Worm (Caenorhabditis elegans) whole organism, L1 larva: Measurements from ENCODE around the gene npr-17.
A peak's percentile ranks its signal among the peaks of the same experiment; 100 is the strongest.

Experiments
- C04F5.9 ChIP-seq: sonication (generic microtip); optimal IDR thresholded peaks from 2 replicates; lab custom pipeline; 2016; ENCODE audit warnings: missing genetic modification characterization, missing compliant biosample characterization
- C16A3.4 ChIP-seq: fragments of 150-350 bp; optimal IDR thresholded peaks from 2 replicates; lab custom pipeline; 2014; ENCODE audit warnings: missing biosample characterization, missing genetic modification characterization
- F16B12.6 ChIP-seq: fragments of 150-350 bp; optimal IDR thresholded peaks from 2 replicates; lab custom pipeline; 2014; ENCODE audit warnings: missing biosample characterization, missing genetic modification characterization
- aha-1 ChIP-seq: fragments of 150-350 bp; optimal IDR thresholded peaks from 2 replicates; lab custom pipeline; 2014; ENCODE audit warnings: missing biosample characterization, missing genetic modification characterization
- blmp-1 ChIP-seq: fragments of 150-350 bp; optimal IDR thresholded peaks from 2 replicates; lab custom pipeline; 2014; ENCODE audit warnings: missing biosample characterization, missing genetic modification characterization
- ceh-82 ChIP-seq, 3 experiments: fragments of 150-350 bp in 1 of 3; sonication (generic microtip) in 2 of 3; optimal IDR thresholded peaks; 2 replicates each; lab custom pipeline; 2014 to 2017; ENCODE audit warnings: missing biosample characterization in 3 of 3, missing genetic modification characterization in 3 of 3
- efl-1 ChIP-seq, 4 experiments: fragments of 150-350 bp; optimal IDR thresholded peaks in 3 of 4; peaks in 1 of 4; 1 replicate in 1 of 4; 2 replicates in 3 of 4; lab custom pipeline; 2014; ENCODE audit warnings: missing biosample characterization in 2 of 4, missing genetic modification characterization in 2 of 4, missing genetic modification reagents in 2 of 4
- egl-13 ChIP-seq: sonication (generic microtip); optimal IDR thresholded peaks from 2 replicates; lab custom pipeline; 2016; ENCODE audit warnings: missing genotype, missing genetic modification reagents, missing genetic modification characterization, missing compliant biosample characterization
- egl-27 ChIP-seq, 2 experiments: fragments of 150-350 bp in 1 of 2; sonication (generic microtip); optimal IDR thresholded peaks; 3 replicates each; lab custom pipeline; 2017 to 2018; ENCODE audit warnings: missing biosample characterization in 2 of 2, missing genetic modification characterization in 2 of 2, missing genetic modification reagents in 2 of 2
- elt-2 ChIP-seq: sonication (generic microtip); optimal IDR thresholded peaks from 2 replicates; lab custom pipeline; 2016; ENCODE audit warnings: missing genetic modification characterization, mild to moderate bottlenecking, inconsistent platforms, missing compliant biosample characterization, missing genetic modification reagents
- elt-3 ChIP-seq, 6 experiments: fragments of 150-350 bp in 1 of 6; sonication (generic microtip); optimal IDR thresholded peaks; 2 replicates each; lab custom pipeline; 2017 to 2018; ENCODE audit warnings: missing biosample characterization in 6 of 6, missing genetic modification characterization in 6 of 6, inconsistent platforms in 1 of 6
- ets-5 ChIP-seq: fragments of 200-800 bp; sonication (Bioruptor generic); IDR thresholded peaks from 2 replicates; pipeline ENCODE4 v1.3.6; 2022; ENCODE audit warnings: missing genetic modification characterization, missing compliant biosample characterization
- fkh-10 ChIP-seq: sonication (generic microtip); optimal IDR thresholded peaks from 2 replicates; lab custom pipeline; 2017; ENCODE audit warnings: missing biosample characterization, missing genetic modification reagents, missing genetic modification characterization
- fkh-8 ChIP-seq: sonication (generic microtip); optimal IDR thresholded peaks from 2 replicates; lab custom pipeline; 2016; ENCODE audit warnings: mild to moderate bottlenecking, missing genetic modification characterization, missing compliant biosample characterization
- fos-1 ChIP-seq: fragments of 150-350 bp; optimal IDR thresholded peaks from 2 replicates; lab custom pipeline; 2014; ENCODE audit warnings: missing biosample characterization, missing genetic modification characterization
- isw-1 ChIP-seq: fragments of 200-800 bp; sonication (Bioruptor generic); IDR thresholded peaks from 2 replicates; pipeline ENCODE4 v1.3.6; 2022; ENCODE audit warnings: missing genetic modification characterization, missing compliant biosample characterization
- jun-1 ChIP-seq: fragments of 150-350 bp; optimal IDR thresholded peaks from 2 replicates; lab custom pipeline; 2014; ENCODE audit warnings: missing biosample characterization, missing genetic modification reagents, missing genetic modification characterization
- lin-13 ChIP-seq: fragments of 150-350 bp; optimal IDR thresholded peaks from 2 replicates; lab custom pipeline; 2014; ENCODE audit warnings: missing biosample characterization, missing genetic modification reagents, missing genetic modification characterization
- lin-15B ChIP-seq: fragments of 150-350 bp; sonication (generic microtip); optimal IDR thresholded peaks from 3 replicates; lab custom pipeline; 2014; ENCODE audit warnings: missing biosample characterization, missing genetic modification characterization
- lin-35 ChIP-seq, 2 experiments: fragments of 150-350 bp; optimal IDR thresholded peaks; 2 replicates each; lab custom pipeline; 2014; ENCODE audit warnings: missing biosample characterization in 2 of 2, missing genetic modification characterization in 2 of 2, missing genetic modification reagents in 2 of 2
- lin-39 ChIP-seq: fragments of 150-350 bp; optimal IDR thresholded peaks from 2 replicates; lab custom pipeline; 2014; ENCODE audit warnings: missing biosample characterization, missing genetic modification reagents, missing genetic modification characterization
- lir-3 ChIP-seq: sonication (generic microtip); optimal IDR thresholded peaks from 2 replicates; lab custom pipeline; 2016; ENCODE audit warnings: mild to moderate bottlenecking, missing genetic modification characterization, moderate library complexity, missing compliant biosample characterization; ENCODE audit not compliant: poor library complexity
- lsy-2 ChIP-seq, 2 experiments: fragments of 150-350 bp; optimal IDR thresholded peaks; 2 replicates each; lab custom pipeline; 2014; ENCODE audit warnings: missing biosample characterization in 2 of 2, missing genetic modification characterization in 2 of 2
- mdl-1 ChIP-seq, 2 experiments: fragments of 150-350 bp; optimal IDR thresholded peaks; 2 replicates each; lab custom pipeline; 2014 to 2017; ENCODE audit warnings: missing biosample characterization in 2 of 2, missing genetic modification characterization in 2 of 2, inconsistent platforms in 1 of 2
- mep-1 ChIP-seq: fragments of 150-350 bp; optimal IDR thresholded peaks from 2 replicates; lab custom pipeline; 2014; ENCODE audit warnings: missing biosample characterization, missing genetic modification characterization
- nhr-12 ChIP-seq: sonication (generic microtip); optimal IDR thresholded peaks from 2 replicates; lab custom pipeline; 2017; ENCODE audit warnings: missing biosample characterization, missing genetic modification characterization
- nhr-19 ChIP-seq: fragments of 200-800 bp; sonication (Bioruptor generic); conservative IDR thresholded peaks from 2 replicates; pipeline ENCODE4 v1.3.6; 2022; ENCODE audit warnings: missing genetic modification characterization, missing compliant biosample characterization
- nhr-20 ChIP-seq: sonication (generic microtip); optimal IDR thresholded peaks from 2 replicates; lab custom pipeline; 2016; ENCODE audit warnings: mild to moderate bottlenecking, missing genetic modification characterization, missing compliant biosample characterization
- nhr-237 ChIP-seq: fragments of 150-350 bp; optimal IDR thresholded peaks from 2 replicates; lab custom pipeline; 2014; ENCODE audit warnings: missing biosample characterization, missing genetic modification characterization
- nhr-47 ChIP-seq: sonication (generic microtip); optimal IDR thresholded peaks from 2 replicates; lab custom pipeline; 2016; ENCODE audit warnings: mild to moderate bottlenecking, missing genetic modification characterization, moderate library complexity, missing compliant biosample characterization
- nhr-71 ChIP-seq: sonication (generic microtip); optimal IDR thresholded peaks from 2 replicates; lab custom pipeline; 2016; ENCODE audit warnings: mild to moderate bottlenecking, missing genetic modification characterization, moderate library complexity, missing compliant biosample characterization
- nhr-76 ChIP-seq: sonication (generic microtip); optimal IDR thresholded peaks from 2 replicates; lab custom pipeline; 2017; ENCODE audit warnings: missing biosample characterization, missing genetic modification characterization
- nhr-77 ChIP-seq: fragments of 150-350 bp; optimal IDR thresholded peaks from 2 replicates; lab custom pipeline; 2014; ENCODE audit warnings: missing biosample characterization, missing genetic modification characterization
- nhr-84 ChIP-seq: sonication (generic microtip); optimal IDR thresholded peaks from 2 replicates; lab custom pipeline; 2017; ENCODE audit warnings: missing biosample characterization, missing genetic modification characterization
- pax-3 ChIP-seq: fragments of 200-800 bp; sonication (Bioruptor generic); optimal IDR thresholded peaks from 2 replicates; lab custom pipeline; 2018; ENCODE audit warnings: mild to moderate bottlenecking, missing genetic modification characterization, moderate library complexity, missing compliant biosample characterization
- rnt-1 ChIP-seq: sonication (generic microtip); optimal IDR thresholded peaks from 2 replicates; lab custom pipeline; 2016; ENCODE audit warnings: mild to moderate bottlenecking, missing genetic modification characterization, moderate library complexity, missing compliant biosample characterization
- snpc-4 ChIP-seq: fragments of 150-350 bp; optimal IDR thresholded peaks from 2 replicates; lab custom pipeline; 2014; ENCODE audit warnings: missing biosample characterization, missing genetic modification characterization
- snu-23 ChIP-seq: sonication (generic microtip); optimal IDR thresholded peaks from 2 replicates; lab custom pipeline; 2016; ENCODE audit warnings: missing genetic modification characterization, missing compliant biosample characterization
- sox-4 ChIP-seq: sonication (generic microtip); optimal IDR thresholded peaks from 2 replicates; lab custom pipeline; 2016; ENCODE audit warnings: missing genetic modification characterization, missing compliant biosample characterization
- sup-37 ChIP-seq: fragments of 200-800 bp; sonication (Bioruptor generic); optimal IDR thresholded peaks from 2 replicates; lab custom pipeline; 2018; ENCODE audit warnings: mild to moderate bottlenecking, missing genetic modification characterization, missing compliant biosample characterization
- swsn-7 ChIP-seq: sonication (generic microtip); optimal IDR thresholded peaks from 2 replicates; lab custom pipeline; 2016; ENCODE audit warnings: missing genetic modification characterization, missing compliant biosample characterization
- tbx-2 ChIP-seq: sonication (generic microtip); optimal IDR thresholded peaks from 2 replicates; lab custom pipeline; 2016; ENCODE audit warnings: missing genetic modification characterization, missing compliant biosample characterization
- tlp-1 ChIP-seq: fragments of 150-350 bp; optimal IDR thresholded peaks from 2 replicates; lab custom pipeline; 2014; ENCODE audit warnings: missing biosample characterization, missing genetic modification characterization
- unc-130 ChIP-seq: fragments of 150-350 bp; optimal IDR thresholded peaks from 2 replicates; lab custom pipeline; 2017; ENCODE audit warnings: missing biosample characterization, missing genetic modification characterization, inconsistent platforms
- unc-62 ChIP-seq: fragments of 150-350 bp; optimal IDR thresholded peaks from 2 replicates; lab custom pipeline; 2014; ENCODE audit warnings: missing biosample characterization, missing genetic modification reagents, missing genetic modification characterization
- unc-86 ChIP-seq: sonication (generic microtip); optimal IDR thresholded peaks from 2 replicates; lab custom pipeline; 2016; ENCODE audit warnings: missing genetic modification characterization, missing compliant biosample characterization
- unc-98 ChIP-seq: fragments of 200-800 bp; sonication (Bioruptor generic); IDR thresholded peaks from 2 replicates; pipeline ENCODE4 v1.3.6; 2022; ENCODE audit warnings: missing genetic modification characterization, missing compliant biosample characterization
- xbp-1 ChIP-seq: sonication (generic microtip); optimal IDR thresholded peaks from 2 replicates; lab custom pipeline; 2016; ENCODE audit warnings: missing genetic modification characterization, missing compliant biosample characterization
- zip-4 ChIP-seq: fragments of 200-800 bp; sonication (Bioruptor generic); optimal IDR thresholded peaks from 2 replicates; lab custom pipeline; 2018; ENCODE audit warnings: mild to moderate bottlenecking, missing genetic modification characterization, moderate library complexity, missing compliant biosample characterization
- ztf-11 ChIP-seq, 2 experiments: sonication (generic microtip); optimal IDR thresholded peaks; 2 replicates each; lab custom pipeline; 2016 to 2017; ENCODE audit warnings: missing genetic modification characterization in 2 of 2, missing biosample characterization in 1 of 2, missing compliant biosample characterization in 1 of 2

Gene npr-17

ce11 chrIII:7941417-7941816, 54.8 kb downstream of the npr-17 start, which contains the start of gene kle-2:
TSS of gene kle-2 (plus strand) at chrIII:7941717.
- no peak for TF ChIP-seq lin-15B (tag; lab: Kevin White, UChicago)
- TF ChIP-seq aha-1 (tag; lab: Kevin White, UChicago), result no peak
- TF ChIP-seq egl-27 (tag; optimal IDR thresholded peaks at IDR 0.05; lab: Kevin White, UChicago), result no peak
- TF ChIP-seq, all 84 proteins: peak for 0

DNA sequence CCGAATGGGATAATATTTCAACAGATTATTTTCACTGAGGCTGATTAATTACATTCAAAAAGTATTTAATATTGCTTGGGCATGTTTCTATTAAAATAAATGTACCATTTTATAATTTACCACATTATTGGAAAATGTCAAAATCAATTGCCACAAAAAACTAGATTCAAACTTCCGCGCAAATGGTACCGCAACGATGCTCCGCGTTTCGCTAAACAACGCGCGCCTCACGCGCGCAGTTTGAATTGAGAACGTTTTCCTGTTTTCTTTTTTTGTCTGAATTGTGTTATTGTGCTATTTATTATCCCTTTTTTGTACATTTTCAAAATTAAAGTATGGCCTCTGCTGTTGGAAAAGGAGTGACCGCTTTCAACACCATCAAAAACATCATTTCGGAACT, 55.4 kb downstream of the npr-17 start, which contains the start of gene C29E4.12:
Gene C29E4.12, plus strand, starts transcription at position 333 of the 400 bp plus-strand sequence.
- TF ChIP-seq unc-86 (tag; lab: Kevin White, UChicago) (peak; percentile 53), unc-98 (no peak), nhr-77 (tag; lab: Kevin White, UChicago) (peak; percentile 61), F16B12.6 (tag; lab: Kevin White, UChicago) (peak; percentile 62), jun-1 (peak; percentile 69), unc-62 (GFP tag; lab: Kevin White, UChicago) (no peak), lin-15B (tag; lab: Kevin White, UChicago) (peak; percentile 91), ztf-11 (tag; optimal IDR thresholded peaks at IDR 0.05; lab: Kevin White, UChicago) (peak in 1 of 2 experiments; percentile 18), fkh-10 (no peak), rnt-1 (tag; lab: Kevin White, UChicago) (peak; percentile 87), nhr-84 (tag; lab: Kevin White, UChicago) (no peak), swsn-7 (tag; lab: Kevin White, UChicago) (peak; percentile 71), sup-37 (no peak), lir-3 (tag; lab: Kevin White, UChicago) (peak; percentile 61), efl-1 (optimal IDR thresholded peaks at IDR 0.05; lab: Kevin White, UChicago) (peak; percentile 82 to 98), efl-1 (GFP tag; optimal IDR thresholded peaks at IDR 0.05 in 1 of 2; lab: Kevin White, UChicago) (peak; percentile 98 to 100), tlp-1 (no peak), nhr-76 (no peak), nhr-237 (tag; lab: Kevin White, UChicago) (peak; percentile 62), lsy-2 (tag; optimal IDR thresholded peaks at IDR 0.05; lab: Kevin White, UChicago) (peak; percentile 84 to 92), egl-13 (tag; lab: Kevin White, UChicago) (peak; percentile 26), lin-35 (GFP tag; optimal IDR thresholded peaks at IDR 0.05; lab: Kevin White, UChicago) (peak; percentile 98 to 99), lin-39 (peak; percentile 41), C16A3.4 (tag; lab: Kevin White, UChicago) (peak; percentile 82), C04F5.9 (peak; percentile 63), pax-3 (peak; percentile 65), nhr-20 (tag; lab: Kevin White, UChicago) (peak; percentile 74), nhr-71 (tag; lab: Kevin White, UChicago) (peak; percentile 82), tbx-2 (tag; lab: Kevin White, UChicago) (peak; percentile 77), nhr-19 (GFP tag; lab: Robert Waterston, UW) (peak; percentile 79), blmp-1 (tag; lab: Kevin White, UChicago) (peak; percentile 51), nhr-12 (no peak), fkh-8 (tag; lab: Kevin White, UChicago) (peak; percentile 62), mdl-1 (tag; optimal IDR thresholded peaks at IDR 0.05; lab: Kevin White, UChicago) (peak in 1 of 2 experiments; percentile 66), elt-3 (tag; optimal IDR thresholded peaks at IDR 0.05; lab: Kevin White, UChicago) (peak in 2 of 6 experiments; percentile 4 to 64), lin-13 (GFP tag; lab: Kevin White, UChicago) (peak; percentile 70), isw-1 (GFP tag; lab: Robert Waterston, UW) (peak; percentile 82), unc-130 (peak; percentile 40), snu-23 (GFP tag; lab: Kevin White, UChicago) (peak; percentile 83), fos-1 (tag; lab: Kevin White, UChicago) (peak; percentile 7), snpc-4 (tag; lab: Kevin White, UChicago) (peak; percentile 27), xbp-1 (tag; lab: Kevin White, UChicago) (peak; percentile 78), mep-1 (tag; lab: Kevin White, UChicago) (peak; percentile 52), sox-4 (tag; lab: Kevin White, UChicago) (no peak), elt-2 (tag; lab: Kevin White, UChicago) (peak; percentile 26), zip-4 (peak; percentile 25), nhr-47 (tag; lab: Kevin White, UChicago) (peak; percentile 84), ets-5 (GFP tag; lab: Robert Waterston, UW) (no peak), ceh-82 (tag; optimal IDR thresholded peaks at IDR 0.05; lab: Kevin White, UChicago) (peak; percentile 47 to 79 (median 69))
